Fruit fly (Drosophila melanogaster) whole organism, embryonic: Measurements from ENCODE around the gene CG2931.

Source experiments
- ATbp ChIP-seq: fragments of 200-800 bp; sonication (Bioruptor generic); optimal IDR thresholded peaks from 2 replicates; lab custom pipeline; 2017; ENCODE audit warnings: missing biosample characterization, mild to moderate bottlenecking, missing genetic modification characterization, missing genetic modification reagents
- CG10147 ChIP-seq: fragments of 200-800 bp; sonication (Bioruptor generic); optimal IDR thresholded peaks from 2 replicates; lab custom pipeline; 2019; ENCODE audit warnings: missing biosample characterization, mild to moderate bottlenecking, missing genetic modification characterization, moderate library complexity
- CG1024 ChIP-seq: fragments of 200-800 bp; sonication (Bioruptor generic); IDR thresholded peaks from 2 replicates; pipeline ENCODE4 v1.3.6; 2022; ENCODE audit warnings: missing biosample characterization, missing genetic modification characterization
- CG11247 ChIP-seq: fragments of 200-800 bp; sonication (Bioruptor generic); IDR thresholded peaks from 2 replicates; pipeline ENCODE4 v1.3.6; 2022; ENCODE audit warnings: missing biosample characterization, missing genetic modification characterization
- CG12071 ChIP-seq: fragments of 200-800 bp; sonication (Bioruptor generic); optimal IDR thresholded peaks from 3 replicates; lab custom pipeline; 2018; ENCODE audit warnings: missing biosample characterization, mild to moderate bottlenecking, missing genetic modification characterization
- CG12104 ChIP-seq: fragments of 200-800 bp; sonication (Bioruptor generic); optimal IDR thresholded peaks from 3 replicates; lab custom pipeline; 2016; ENCODE audit warnings: missing biosample characterization, missing genetic modification characterization
- CG13424 ChIP-seq: fragments of 200-800 bp; sonication (Bioruptor generic); optimal IDR thresholded peaks from 2 replicates; lab custom pipeline; 2019; ENCODE audit warnings: missing biosample characterization, mild to moderate bottlenecking, missing genetic modification characterization, moderate library complexity
- CG13775 ChIP-seq: fragments of 200-800 bp; sonication (Bioruptor generic); optimal IDR thresholded peaks from 3 replicates; lab custom pipeline; 2017; ENCODE audit warnings: missing biosample characterization, mild to moderate bottlenecking, missing genetic modification characterization
- CG13894 ChIP-seq: fragments of 200-800 bp; sonication (Bioruptor generic); optimal IDR thresholded peaks from 3 replicates; lab custom pipeline; 2018; ENCODE audit warnings: missing biosample characterization, mild to moderate bottlenecking, missing genetic modification characterization, moderate library complexity
- CG16779 ChIP-seq: fragments of 200-800 bp; sonication (Bioruptor generic); IDR thresholded peaks from 2 replicates; pipeline ENCODE4 v1.3.6; 2022; ENCODE audit warnings: missing biosample characterization, missing genetic modification characterization
- CG34224 ChIP-seq: fragments of 200-800 bp; sonication (Bioruptor generic); IDR thresholded peaks from 3 replicates; pipeline ENCODE4 v1.3.6; 2022; ENCODE audit warnings: missing biosample characterization, missing genetic modification characterization; ENCODE audit not compliant: partially characterized antibody
- CG3726 ChIP-seq: fragments of 200-800 bp; sonication (Bioruptor generic); IDR thresholded peaks from 3 replicates; pipeline ENCODE4, ENCODE4 v1.3.6; 2022; ENCODE audit warnings: missing biosample characterization, missing genetic modification characterization
- CG3847 ChIP-seq: fragments of 200-800 bp; sonication (Bioruptor generic); IDR thresholded peaks from 2 replicates; pipeline ENCODE4 v1.3.6; 2022; ENCODE audit warnings: missing biosample characterization, missing genetic modification characterization
- CG4617 ChIP-seq: fragments of 200-800 bp; sonication (Bioruptor generic); optimal IDR thresholded peaks from 3 replicates; lab custom pipeline; 2016; ENCODE audit warnings: missing biosample characterization, missing genetic modification characterization, borderline replicate concordance
- CG4730 ChIP-seq: fragments of 200-800 bp; sonication (Bioruptor generic); IDR thresholded peaks from 2 replicates; pipeline ENCODE4 v1.3.6; 2022; ENCODE audit warnings: missing biosample characterization, missing genetic modification characterization
- CG6254 ChIP-seq: fragments of 200-800 bp; sonication (Bioruptor generic); optimal IDR thresholded peaks from 3 replicates; lab custom pipeline; 2017; ENCODE audit warnings: mild to moderate bottlenecking, missing biosample characterization, missing genetic modification reagents, missing genetic modification characterization
- CG7372 ChIP-seq: fragments of 200-800 bp; sonication (Bioruptor generic); IDR thresholded peaks from 2 replicates; pipeline ENCODE4 v1.3.6; 2022; ENCODE audit warnings: missing biosample characterization, missing genetic modification characterization
- CG9215 ChIP-seq: fragments of 200-800 bp; sonication (Bioruptor generic); IDR thresholded peaks from 2 replicates; pipeline ENCODE4 v1.3.6; 2022; ENCODE audit warnings: missing biosample characterization, missing genetic modification characterization
- Chrac-16 ChIP-seq: fragments of 200-800 bp; sonication (Bioruptor generic); optimal IDR thresholded peaks from 3 replicates; lab custom pipeline; 2016; ENCODE audit warnings: missing biosample characterization, missing genetic modification characterization
- D19B ChIP-seq: fragments of 200-800 bp; sonication (Bioruptor generic); optimal IDR thresholded peaks from 2 replicates; lab custom pipeline; 2017; ENCODE audit warnings: missing biosample characterization, mild to moderate bottlenecking, missing genetic modification characterization
- Dll ChIP-seq: fragments of 200-800 bp; sonication (Bioruptor generic); IDR thresholded peaks from 4 replicates; pipeline ENCODE4 v1.3.6; 2022; ENCODE audit warnings: missing biosample characterization, missing genetic modification characterization; ENCODE audit not compliant: partially characterized antibody
- Dp ChIP-seq: fragments of 200-800 bp; sonication (Bioruptor generic); optimal IDR thresholded peaks from 2 replicates; lab custom pipeline; 2018; ENCODE audit warnings: missing biosample characterization, mild to moderate bottlenecking, missing genetic modification characterization, moderate library complexity
- ERR ChIP-seq: fragments of 200-800 bp; sonication (Bioruptor generic); optimal IDR thresholded peaks from 2 replicates; lab custom pipeline; 2016; ENCODE audit warnings: missing biosample characterization, missing genetic modification characterization
- HHEX ChIP-seq: fragments of 200-800 bp; sonication (Bioruptor generic); optimal IDR thresholded peaks from 3 replicates; lab custom pipeline; 2017; ENCODE audit warnings: missing biosample characterization, mild to moderate bottlenecking, missing genetic modification characterization, missing genetic modification reagents
- Hr3 ChIP-seq: fragments of 200-800 bp; sonication (Bioruptor generic); optimal IDR thresholded peaks from 3 replicates; lab custom pipeline; 2016; ENCODE audit warnings: missing biosample characterization, missing genetic modification characterization
- Jarid2 ChIP-seq: fragments of 200-800 bp; sonication (Bioruptor generic); optimal IDR thresholded peaks from 3 replicates; lab custom pipeline; 2017; ENCODE audit warnings: mild to moderate bottlenecking, missing biosample characterization, missing genetic modification reagents, missing genetic modification characterization
- Meics ChIP-seq: fragments of 200-800 bp; sonication (Bioruptor generic); optimal IDR thresholded peaks from 2 replicates; lab custom pipeline; 2017; ENCODE audit warnings: missing biosample characterization, mild to moderate bottlenecking, missing genetic modification characterization
- NK7.1 ChIP-seq: fragments of 200-800 bp; sonication (Bioruptor generic); optimal IDR thresholded peaks from 3 replicates; lab custom pipeline; 2016; ENCODE audit warnings: missing biosample characterization, missing genetic modification characterization
- Neu2 ChIP-seq: fragments of 200-800 bp; sonication (Bioruptor generic); optimal IDR thresholded peaks from 3 replicates; lab custom pipeline; 2016; ENCODE audit warnings: missing biosample characterization, missing genetic modification characterization, borderline replicate concordance
- Opbp ChIP-seq: fragments of 200-800 bp; sonication (Bioruptor generic); IDR thresholded peaks from 3 replicates; pipeline ENCODE4 v1.3.6; 2022; ENCODE audit warnings: missing biosample characterization, missing genetic modification characterization; ENCODE audit not compliant: partially characterized antibody
- Optix ChIP-seq: fragments of 200-800 bp; sonication (Bioruptor generic); IDR thresholded peaks from 3 replicates; pipeline ENCODE4 v1.3.6; 2022; ENCODE audit warnings: missing biosample characterization, missing genetic modification characterization
- Sin3A ChIP-seq: fragments of >200 bp; optimal IDR thresholded peaks from 2 replicates; lab custom pipeline; 2018
- Sox100B ChIP-seq: fragments of 200-800 bp; sonication (Bioruptor generic); optimal IDR thresholded peaks from 3 replicates; lab custom pipeline; 2018; ENCODE audit warnings: missing biosample characterization, mild to moderate bottlenecking, missing genetic modification characterization
- Vsx1 ChIP-seq: fragments of 200-800 bp; sonication (Bioruptor generic); optimal IDR thresholded peaks from 2 replicates; lab custom pipeline; 2017; ENCODE audit warnings: missing biosample characterization, mild to moderate bottlenecking, missing genetic modification characterization, missing genetic modification reagents
- ab ChIP-seq: fragments of 200-800 bp; sonication (Bioruptor generic); optimal IDR thresholded peaks from 2 replicates; lab custom pipeline; 2016; ENCODE audit warnings: missing biosample characterization, missing genetic modification characterization
- ara ChIP-seq: fragments of 200-800 bp; sonication (Bioruptor generic); IDR thresholded peaks from 2 replicates; pipeline ENCODE4 v1.3.6; 2022; ENCODE audit warnings: missing biosample characterization, missing genetic modification characterization
- dati ChIP-seq: fragments of 200-800 bp; sonication (Bioruptor generic); IDR thresholded peaks from 2 replicates; pipeline ENCODE4 v1.3.6; 2022; ENCODE audit warnings: missing biosample characterization, missing genetic modification characterization
- gce ChIP-seq: fragments of 200-800 bp; sonication (Bioruptor generic); IDR thresholded peaks from 3 replicates; pipeline ENCODE4 v1.3.6; 2022; ENCODE audit warnings: missing biosample characterization, missing genetic modification characterization
- gcm2 ChIP-seq: fragments of 200-800 bp; sonication (Bioruptor generic); optimal IDR thresholded peaks from 2 replicates; lab custom pipeline; 2016; ENCODE audit warnings: missing biosample characterization, missing genetic modification characterization
- gro ChIP-seq: fragments of 200-800 bp; sonication (Bioruptor generic); optimal IDR thresholded peaks from 2 replicates; lab custom pipeline; 2016; ENCODE audit warnings: missing biosample characterization, missing genetic modification characterization
- kah ChIP-seq: fragments of 200-800 bp; sonication (Bioruptor generic); optimal IDR thresholded peaks from 2 replicates; lab custom pipeline; 2018; ENCODE audit warnings: missing biosample characterization, mild to moderate bottlenecking, missing genetic modification characterization
- kay ChIP-seq: fragments of 200-800 bp; sonication (Bioruptor generic); optimal IDR thresholded peaks from 2 replicates; lab custom pipeline; 2016; ENCODE audit warnings: missing biosample characterization, missing genetic modification characterization
- org-1 ChIP-seq: fragments of 200-800 bp; sonication (Bioruptor generic); optimal IDR thresholded peaks from 2 replicates; lab custom pipeline; 2017; ENCODE audit warnings: missing biosample characterization, missing genetic modification characterization
- otp ChIP-seq: fragments of 200-800 bp; sonication (Bioruptor generic); IDR thresholded peaks from 3 replicates; pipeline ENCODE4, ENCODE4 v1.3.6; 2022; ENCODE audit warnings: missing biosample characterization, missing genetic modification characterization
- p53 ChIP-seq: fragments of 200-800 bp; sonication (Bioruptor generic); optimal IDR thresholded peaks from 2 replicates; lab custom pipeline; 2016; ENCODE audit warnings: missing biosample characterization, missing genetic modification characterization
- schlank ChIP-seq: fragments of 200-800 bp; sonication (Bioruptor generic); optimal IDR thresholded peaks from 2 replicates; lab custom pipeline; 2018; ENCODE audit warnings: missing biosample characterization, mild to moderate bottlenecking, missing genetic modification characterization
- sens ChIP-seq: fragments of 200-800 bp; sonication (Bioruptor generic); peaks from one replicate; lab custom pipeline; 2016; ENCODE audit warnings: missing biosample characterization, missing genetic modification characterization
- tin ChIP-seq: fragments of 200-800 bp; sonication (Bioruptor generic); optimal IDR thresholded peaks from 3 replicates; lab custom pipeline; 2016; ENCODE audit warnings: missing biosample characterization, missing genetic modification characterization
- toy ChIP-seq: fragments of 200-800 bp; sonication (Bioruptor generic); IDR thresholded peaks from 2 replicates; pipeline ENCODE4 v1.3.6; 2022; ENCODE audit warnings: missing biosample characterization, missing genetic modification characterization
- ttk ChIP-seq: fragments of 200-800 bp; sonication (Bioruptor generic); IDR thresholded peaks from 2 replicates; pipeline ENCODE4 v2.1.2; 2022; ENCODE audit warnings: missing biosample characterization, missing genetic modification characterization
- usp ChIP-seq: fragments of >200 bp; optimal IDR thresholded peaks from 2 replicates; lab custom pipeline; 2017; ENCODE audit warnings: missing biosample characterization, missing genetic modification characterization
- wor ChIP-seq: fragments of 200-800 bp; sonication (Bioruptor generic); IDR thresholded peaks from 2 replicates; pipeline ENCODE4 v1.3.6; 2022; ENCODE audit warnings: missing biosample characterization, missing genetic modification characterization

CG2931 gene

DNA sequence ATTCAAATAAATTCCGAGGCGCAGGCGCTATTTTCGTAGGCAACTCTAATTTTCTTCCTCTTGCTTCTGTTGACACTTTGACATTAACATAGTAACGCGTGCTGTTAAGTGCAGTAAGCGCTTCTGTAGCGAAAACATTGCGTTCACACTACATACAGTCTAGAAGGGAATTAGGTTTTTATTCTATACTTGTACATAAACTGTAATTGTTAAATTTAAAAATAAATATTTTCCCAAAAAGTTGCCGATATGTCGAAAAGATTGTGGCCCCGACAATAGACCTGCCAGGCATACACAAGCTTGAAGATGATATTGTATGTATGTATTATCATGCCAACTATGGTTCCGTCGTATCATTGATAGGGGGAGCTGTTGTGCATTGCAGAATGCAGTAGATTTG lies 38.1 kb upstream of the CG2931 start, which contains the start of gene asl (continued):
- peak; percentile 51 for TF ChIP-seq gro (GFP tag; lab: Kevin White, UChicago)
- TF ChIP-seq sens (GFP tag; lab: Kevin White, UChicago) = peak; percentile 93
- 0 out of 2 replicates have a peak, but pooled peaks have one; percentile 6 for TF ChIP-seq CG4730 (GFP tag; lab: Robert Waterston, UW)
- TF ChIP-seq Sox100B (GFP tag; lab: Kevin White, UChicago) = no peak
- no peak for TF ChIP-seq Vsx1 (GFP tag; lab: Kevin White, UChicago)
- no peak for TF ChIP-seq p53 (GFP tag; lab: Kevin White, UChicago)
- peak; percentile 51; the same call in 1 of the 2 replicates for TF ChIP-seq CG11247 (GFP tag; lab: Robert Waterston, UW)
- peak; percentile 55 for TF ChIP-seq CG3847
- no peak for TF ChIP-seq Dll (GFP tag; lab: Robert Waterston, UW)
- TF ChIP-seq usp (GFP tag; lab: Kevin White, UChicago) = no peak
- TF ChIP-seq gce (GFP tag; lab: Robert Waterston, UW) = 0 out of 3 replicates have a peak, but pooled peaks have one; percentile 50
- no peak for TF ChIP-seq ab (GFP tag; lab: Kevin White, UChicago)
- peak; percentile 32 for TF ChIP-seq ATbp (GFP tag; lab: Kevin White, UChicago)
- peak; percentile 40 for TF ChIP-seq CG12104 (GFP tag; lab: Kevin White, UChicago)
- no peak for TF ChIP-seq ttk
- no peak for TF ChIP-seq Jarid2 (GFP tag; lab: Kevin White, UChicago)
- TF ChIP-seq otp (GFP tag; lab: Robert Waterston, UW) = 0 out of 3 replicates have a peak, but pooled peaks have one; percentile 33
- TF ChIP-seq Sin3A (lab: Kevin White, UChicago) = peak; percentile 74
- TF ChIP-seq CG6254 (GFP tag; lab: Kevin White, UChicago) = no peak
- TF ChIP-seq CG7372 (GFP tag; lab: Robert Waterston, UW) = peak; percentile 49; the same call in 1 of the 2 replicates
- no peak for TF ChIP-seq wor (GFP tag; lab: Robert Waterston, UW)
- 0 out of 3 replicates have a peak, but pooled peaks have one; percentile 45 for TF ChIP-seq Optix (GFP tag; lab: Robert Waterston, UW)
- no peak for TF ChIP-seq schlank (tag; lab: Kevin White, UChicago)
- no peak for TF ChIP-seq ara
- TF ChIP-seq Chrac-16 (GFP tag; lab: Kevin White, UChicago) = peak; percentile 55
- TF ChIP-seq CG16779 = no peak
- no peak for TF ChIP-seq Opbp (GFP tag; lab: Robert Waterston, UW)
- TF ChIP-seq D19B (GFP tag; lab: Kevin White, UChicago) = no peak
- peak; percentile 84 for TF ChIP-seq Dp (GFP tag; lab: Kevin White, UChicago)
- TF ChIP-seq dati (GFP tag; lab: Robert Waterston, UW) = 0 out of 2 replicates have a peak, but pooled peaks have one; percentile 25
- peak; percentile 61 for TF ChIP-seq CG13775 (GFP tag; lab: Kevin White, UChicago)
- TF ChIP-seq tin (GFP tag; lab: Kevin White, UChicago) = peak; percentile 58
- TF ChIP-seq CG34224 (GFP tag; lab: Robert Waterston, UW) = no peak
- TF ChIP-seq kah (GFP tag; lab: Kevin White, UChicago) = no peak
- TF ChIP-seq Neu2 = no peak
- TF ChIP-seq Meics (GFP tag; lab: Kevin White, UChicago) = peak; percentile 62
- TF ChIP-seq gcm2 (GFP tag; lab: Kevin White, UChicago) = no peak
- TF ChIP-seq CG4617 (GFP tag; lab: Kevin White, UChicago) = peak; percentile 70
- peak; percentile 27 for TF ChIP-seq CG10147 (GFP tag; lab: Kevin White, UChicago)
- no peak for TF ChIP-seq HHEX (GFP tag; lab: Kevin White, UChicago)
- no peak for TF ChIP-seq kay (GFP tag; lab: Kevin White, UChicago)
- TF ChIP-seq CG1024 = peak; percentile 37; the same call in 1 of the 2 replicates
- TF ChIP-seq CG13424 (tag; lab: Kevin White, UChicago) = peak; percentile 79
- peak; percentile 26; the same call in 1 of the 2 replicates for TF ChIP-seq CG9215 (GFP tag; lab: Robert Waterston, UW)
- TF ChIP-seq CG3726 (GFP tag; lab: Robert Waterston, UW) = no peak
- TF ChIP-seq org-1 (GFP tag; lab: Kevin White, UChicago) = no peak
- no peak for TF ChIP-seq NK7.1 (GFP tag; lab: Kevin White, UChicago)
- TF ChIP-seq CG12071 (GFP tag; lab: Kevin White, UChicago) = no peak
- peak; percentile 64 for TF ChIP-seq Hr3 (GFP tag; lab: Kevin White, UChicago)
- peak; percentile 68 for TF ChIP-seq CG13894
- TF ChIP-seq toy (GFP tag; lab: Robert Waterston, UW) = no peak
- TF ChIP-seq ERR (GFP tag; lab: Kevin White, UChicago) = no peak
